Worm (Caenorhabditis elegans): Measurements from ENCODE around the gene R144.12.
A peak's percentile ranks its signal among the peaks of the same experiment; 100 is the strongest.

DNA sequence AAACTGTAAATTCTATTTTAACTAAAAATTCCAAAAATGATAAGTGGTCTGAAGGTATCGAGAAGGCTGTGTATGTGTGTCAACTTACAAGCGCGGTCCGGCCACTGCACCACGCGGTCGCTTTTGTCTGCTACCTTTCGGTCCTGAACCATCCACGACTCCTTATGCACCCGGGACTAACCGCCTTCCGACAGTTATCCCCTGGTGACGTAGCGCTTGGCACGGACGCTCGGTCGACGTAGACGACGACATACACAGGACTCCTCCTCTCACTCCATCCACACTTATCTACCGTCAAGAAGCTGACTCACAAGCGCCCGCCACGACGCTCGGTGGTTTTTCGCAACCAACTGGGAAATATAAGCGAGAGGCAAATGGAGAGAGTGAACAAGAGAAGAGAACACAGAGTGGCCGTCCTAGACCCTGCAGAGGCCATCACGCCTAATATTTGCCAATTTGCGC is 24.6 kb upstream of the R144.12 start:
- peak; percentile 94 for TF ChIP-seq flt-1 (GFP tag; IDR thresholded peaks at IDR 0.05)
- TF ChIP-seq T22C8.4 (GFP tag; IDR thresholded peaks at IDR 0.05), result peak; percentile 85
- peak; percentile 82 for TF ChIP-seq ref-1 (GFP tag; conservative IDR thresholded peaks at IDR 0.05)
- TF ChIP-seq ztf-29 (GFP tag; IDR thresholded peaks at IDR 0.05), result peak; percentile 90
